Fruit fly (Drosophila melanogaster): Measurements from ENCODE around the gene CkIIalpha-i3.

DNA sequence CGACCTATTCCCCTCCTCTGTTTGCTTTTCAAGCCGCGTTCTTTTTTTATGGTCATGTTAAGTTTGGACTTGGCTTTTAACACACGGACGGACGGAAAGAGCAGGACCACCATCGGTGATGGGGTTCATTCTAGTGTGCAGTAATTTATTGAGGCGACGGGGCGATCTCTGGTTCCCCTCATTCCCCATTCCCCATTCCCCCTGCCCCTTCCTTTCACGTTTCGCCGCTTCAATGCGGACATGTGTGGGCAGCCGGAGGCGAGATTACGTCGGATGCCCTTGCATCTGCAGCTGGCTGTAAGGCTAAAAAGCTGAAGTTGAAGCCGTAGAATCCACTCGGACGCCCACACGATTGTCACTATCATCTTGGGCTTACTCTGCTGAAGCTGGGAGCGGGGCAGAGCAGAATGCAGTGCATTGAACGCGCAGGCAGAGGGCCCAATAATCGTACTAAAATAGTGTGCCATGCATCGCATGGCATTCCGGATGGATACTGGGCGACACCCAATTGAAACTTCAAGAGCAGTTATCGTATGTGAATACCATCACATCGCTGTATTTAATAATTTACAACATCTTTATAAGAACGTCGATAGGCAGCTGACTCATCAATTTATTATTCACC, 26.2 kb upstream of the CkIIalpha-i3 start:
- TF ChIP-seq CG31627 (GFP tag; optimal IDR thresholded peaks at IDR 0.05) = no peak
- no peak for TF ChIP-seq Sox102F (GFP tag; optimal IDR thresholded peaks at IDR 0.05)
- no peak for TF ChIP-seq CG6854 (GFP tag; optimal IDR thresholded peaks at IDR 0.05)
- no peak for TF ChIP-seq CG10669 (GFP tag; optimal IDR thresholded peaks at IDR 0.05)
- TF ChIP-seq CG6276 (GFP tag; optimal IDR thresholded peaks at IDR 0.05) = no peak
- no peak for TF ChIP-seq fd59A (GFP tag; optimal IDR thresholded peaks at IDR 0.05)
- TF ChIP-seq net (GFP tag; optimal IDR thresholded peaks at IDR 0.05) = no peak
- TF ChIP-seq achi (GFP tag; optimal IDR thresholded peaks at IDR 0.05) = no peak

Measured in whole organism, prepupa.